Worm (Caenorhabditis elegans) whole organism, mixed stage, embryonic: ENCODE results near the gene ttr-1.

Source experiments
- M03D4.4 ChIP-seq: sonication (generic microtip); optimal IDR thresholded peaks from 2 replicates; lab custom pipeline; 2017; ENCODE audit warnings: mild to moderate bottlenecking, missing genetic modification characterization, missing compliant biosample characterization
- bed-3 ChIP-seq: fragments of 200-800 bp; sonication (Bioruptor generic); optimal IDR thresholded peaks from 3 replicates; lab custom pipeline; 2018; ENCODE audit warnings: mild to moderate bottlenecking, missing genetic modification characterization, moderate library complexity, missing compliant biosample characterization
- blmp-1 ChIP-seq: fragments of 150-350 bp; optimal IDR thresholded peaks from 2 replicates; lab custom pipeline; 2014; ENCODE audit warnings: missing biosample characterization, missing genetic modification characterization
- ceh-39 ChIP-seq: fragments of 150-350 bp; optimal IDR thresholded peaks from 2 replicates; lab custom pipeline; 2014; ENCODE audit warnings: missing biosample characterization, missing genetic modification characterization
- ceh-43 ChIP-seq: fragments of 200-800 bp; sonication (Bioruptor generic); optimal IDR thresholded peaks from 2 replicates; lab custom pipeline; 2018; ENCODE audit warnings: mild to moderate bottlenecking, missing genetic modification characterization, moderate library complexity, missing compliant biosample characterization
- ces-1 ChIP-seq: fragments of 150-350 bp; optimal IDR thresholded peaks from 2 replicates; lab custom pipeline; 2014; ENCODE audit warnings: missing biosample characterization, missing genetic modification reagents, missing genetic modification characterization
- cnd-1 ChIP-seq: fragments of 200-800 bp; sonication (Bioruptor generic); optimal IDR thresholded peaks from 2 replicates; lab custom pipeline; 2018; ENCODE audit warnings: mild to moderate bottlenecking, missing genetic modification characterization, missing compliant biosample characterization
- drap-1 ChIP-seq: fragments of 200-800 bp; sonication (Bioruptor generic); optimal IDR thresholded peaks from 3 replicates; lab custom pipeline; 2018; ENCODE audit warnings: mild to moderate bottlenecking, missing genetic modification characterization, missing compliant biosample characterization
- elt-1 ChIP-seq: sonication (generic microtip); optimal IDR thresholded peaks from 2 replicates; lab custom pipeline; 2017; ENCODE audit warnings: missing genetic modification characterization, mild to moderate bottlenecking, missing compliant biosample characterization, antibody characterized with exemption, moderate library complexity, borderline replicate concordance; ENCODE audit not compliant: insufficient read depth
- flh-1 ChIP-seq: fragments of 200-800 bp; sonication (Bioruptor generic); optimal IDR thresholded peaks from 2 replicates; lab custom pipeline; 2018; ENCODE audit warnings: mild to moderate bottlenecking, missing genetic modification characterization, moderate library complexity, missing compliant biosample characterization
- ham-2 ChIP-seq: fragments of 200-800 bp; sonication (Bioruptor generic); optimal IDR thresholded peaks from 2 replicates; lab custom pipeline; 2018; ENCODE audit warnings: mild to moderate bottlenecking, missing genetic modification characterization, missing compliant biosample characterization
- hlh-1 ChIP-seq: fragments of 150-350 bp; optimal IDR thresholded peaks from 2 replicates; lab custom pipeline; 2014; ENCODE audit warnings: missing biosample characterization, missing genetic modification reagents, missing genetic modification characterization
- lin-13 ChIP-seq: fragments of 150-350 bp; optimal IDR thresholded peaks from 2 replicates; lab custom pipeline; 2014; ENCODE audit warnings: missing biosample characterization, missing genetic modification characterization
- lin-32 ChIP-seq: fragments of 200-800 bp; sonication (Bioruptor generic); optimal IDR thresholded peaks from 2 replicates; lab custom pipeline; 2018; ENCODE audit warnings: mild to moderate bottlenecking, missing genetic modification characterization, missing compliant biosample characterization
- lsy-2 ChIP-seq: fragments of 150-350 bp; optimal IDR thresholded peaks from 2 replicates; lab custom pipeline; 2014; ENCODE audit warnings: missing biosample characterization, missing genetic modification characterization
- mab-5 ChIP-seq: fragments of 150-350 bp; optimal IDR thresholded peaks from 2 replicates; lab custom pipeline; 2014; ENCODE audit warnings: missing biosample characterization, missing genetic modification characterization
- mep-1 ChIP-seq: fragments of 150-350 bp; optimal IDR thresholded peaks from 2 replicates; lab custom pipeline; 2017; ENCODE audit warnings: missing biosample characterization, missing genetic modification reagents, missing genetic modification characterization, inconsistent platforms
- mls-2 ChIP-seq: sonication (generic microtip); optimal IDR thresholded peaks from 2 replicates; lab custom pipeline; 2016; ENCODE audit warnings: mild to moderate bottlenecking, missing genetic modification characterization, moderate library complexity, missing compliant biosample characterization
- nhr-12 ChIP-seq: fragments of 150-350 bp; optimal IDR thresholded peaks from 2 replicates; lab custom pipeline; 2014; ENCODE audit warnings: missing biosample characterization, missing genetic modification characterization
- nhr-2 ChIP-seq: fragments of 150-350 bp; optimal IDR thresholded peaks from 2 replicates; lab custom pipeline; 2014; ENCODE audit warnings: missing biosample characterization, missing genetic modification characterization
- nhr-237 ChIP-seq: fragments of 150-350 bp; optimal IDR thresholded peaks from 2 replicates; lab custom pipeline; 2014; ENCODE audit warnings: missing biosample characterization, missing genetic modification characterization
- nhr-28 ChIP-seq: fragments of 150-350 bp; optimal IDR thresholded peaks from 2 replicates; lab custom pipeline; 2014; ENCODE audit warnings: missing biosample characterization, missing genetic modification characterization
- pha-4 ChIP-seq: fragments of 150-350 bp; optimal IDR thresholded peaks from 2 replicates; lab custom pipeline; 2018; ENCODE audit warnings: missing biosample characterization, missing genetic modification reagents, missing genetic modification characterization
- sem-2 ChIP-seq: fragments of 200-800 bp; sonication (Bioruptor generic); optimal IDR thresholded peaks from 2 replicates; lab custom pipeline; 2018; ENCODE audit warnings: mild to moderate bottlenecking, missing genetic modification characterization, missing compliant biosample characterization
- snpc-4 ChIP-seq: fragments of 150-350 bp; optimal IDR thresholded peaks from 2 replicates; lab custom pipeline; 2014; ENCODE audit warnings: missing biosample characterization, missing genetic modification characterization
- sptf-1 ChIP-seq: sonication (generic microtip); optimal IDR thresholded peaks from 2 replicates; lab custom pipeline; 2017; ENCODE audit warnings: mild to moderate bottlenecking, missing genetic modification characterization, moderate library complexity, missing compliant biosample characterization
- tbx-8 ChIP-seq: fragments of 200-800 bp; sonication (Bioruptor generic); optimal IDR thresholded peaks from 2 replicates; lab custom pipeline; 2018; ENCODE audit warnings: mild to moderate bottlenecking, missing genetic modification characterization, moderate library complexity, missing compliant biosample characterization
- unc-120 ChIP-seq: sonication (generic microtip); optimal IDR thresholded peaks from 2 replicates; lab custom pipeline; 2017; ENCODE audit warnings: missing genetic modification characterization, missing compliant biosample characterization; ENCODE audit not compliant: poor library complexity, severe bottlenecking
- unc-39 ChIP-seq: fragments of 150-350 bp; optimal IDR thresholded peaks from 2 replicates; lab custom pipeline; 2014; ENCODE audit warnings: missing biosample characterization, missing genetic modification characterization
- unc-62 ChIP-seq: fragments of 150-350 bp; optimal IDR thresholded peaks from 2 replicates; lab custom pipeline; 2014; ENCODE audit warnings: missing biosample characterization, missing genetic modification reagents, missing genetic modification characterization
- zip-8 ChIP-seq: fragments of 150-350 bp; optimal IDR thresholded peaks from 2 replicates; lab custom pipeline; 2014; ENCODE audit warnings: missing biosample characterization, missing genetic modification characterization
- ztf-11 ChIP-seq: fragments of 150-350 bp; optimal IDR thresholded peaks from 2 replicates; lab custom pipeline; 2014; ENCODE audit warnings: missing biosample characterization, missing genetic modification characterization

The ttr-1 gene

DNA sequence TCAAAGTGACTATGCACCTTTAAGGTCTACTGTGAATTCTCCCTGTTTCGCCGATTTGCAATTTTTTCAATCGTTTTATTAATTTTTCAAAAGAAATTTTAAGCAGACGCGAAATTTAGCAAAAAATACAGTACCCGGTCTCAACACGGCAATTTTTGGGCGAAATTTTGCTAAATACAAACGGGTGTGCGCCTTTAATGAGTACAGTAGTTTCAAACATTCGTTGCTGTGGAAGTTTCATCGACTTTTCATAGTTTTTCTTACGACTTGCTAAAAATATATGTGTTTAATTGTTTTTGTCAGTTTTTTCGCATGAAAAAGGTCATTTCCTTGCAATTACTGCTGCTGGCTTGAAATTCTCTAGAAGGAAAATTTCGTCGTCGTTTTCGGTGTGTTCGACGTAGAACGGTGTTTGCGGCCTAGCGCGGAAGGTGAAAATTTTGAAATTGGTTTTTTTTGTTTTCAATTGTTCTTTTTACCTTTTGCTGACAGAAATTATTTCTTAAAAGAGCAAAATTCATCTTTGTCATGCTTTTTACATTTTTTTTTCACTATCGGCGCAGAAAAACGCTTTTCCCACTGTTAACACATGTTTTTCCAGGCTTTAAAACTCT lies 18.0 kb downstream of the ttr-1 start, which contains the start of gene K03H1.7:
Gene K03H1.7, plus strand, starts transcription at position 600 of the 614 bp plus-strand sequence.
- TF ChIP-seq bed-3 (GFP tag; lab: Kevin White, UChicago) (no peak), lsy-2 (tag; lab: Kevin White, UChicago) (no peak), mab-5 (tag; lab: Kevin White, UChicago) (no peak), sptf-1 (tag; lab: Kevin White, UChicago) (no peak), nhr-2 (tag; lab: Kevin White, UChicago) (no peak), nhr-28 (tag; lab: Kevin White, UChicago) (no peak), tbx-8 (GFP tag; lab: Kevin White, UChicago) (no peak), ces-1 (GFP tag; lab: Kevin White, UChicago) (no peak), mep-1 (no peak), unc-62 (GFP tag; lab: Kevin White, UChicago) (no peak), mls-2 (no peak), unc-39 (tag; lab: Kevin White, UChicago) (no peak)
- TF ChIP-seq, all 35 proteins: peak for 0

DNA sequence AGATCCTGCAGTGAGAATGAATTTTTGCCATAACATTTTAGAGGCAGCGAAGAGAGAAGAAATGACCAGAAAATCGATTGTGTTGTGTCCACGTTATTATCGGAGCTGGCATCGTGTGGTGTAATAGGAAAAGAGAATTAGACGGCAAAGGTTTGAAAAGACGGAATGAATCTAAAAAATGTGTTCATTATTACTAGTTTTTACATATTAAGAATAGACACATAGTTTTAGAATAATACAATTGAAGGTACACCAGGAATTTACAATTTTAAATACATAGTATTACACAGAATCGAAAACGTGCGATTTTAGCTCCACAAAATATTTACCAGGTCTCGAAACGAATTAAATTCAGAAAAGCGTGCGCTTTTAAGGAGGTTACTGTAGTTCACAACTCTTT lies 21.4 kb downstream of the ttr-1 start, which contains the start of gene K03H1.13:
Gene K03H1.13, minus strand, starts transcription at position 101 of the 400 bp plus-strand sequence.
- TF ChIP-seq flh-1 (GFP tag; lab: Kevin White, UChicago) (no peak), ceh-39 (tag; lab: Kevin White, UChicago) (peak; percentile 21)
- TF ChIP-seq, all 35 proteins: peak for 1

DNA sequence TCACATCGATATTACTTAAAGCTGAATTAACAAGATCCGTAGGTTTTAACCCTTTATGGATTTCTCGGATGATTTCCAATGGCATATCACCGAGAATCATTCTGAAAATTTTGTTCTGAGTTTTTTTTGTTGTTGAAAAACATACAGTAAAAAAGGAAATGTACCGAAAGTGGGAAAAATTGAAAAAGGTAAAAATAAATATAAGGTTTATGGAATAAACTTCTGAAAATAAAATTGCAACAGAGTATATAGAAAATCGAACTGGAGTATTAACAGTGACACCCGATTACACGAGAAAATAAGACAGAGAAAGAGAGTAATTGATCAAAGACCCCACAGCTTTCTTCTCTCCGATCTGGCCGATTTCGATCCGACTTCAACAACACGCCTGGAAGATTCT lies 23.0 kb downstream of the ttr-1 start, which contains the start of gene K03H1.11:
Gene K03H1.11, minus strand, starts transcription at position 101 of the 400 bp plus-strand sequence.
- TF ChIP-seq pha-4 (tag; lab: Kevin White, UChicago) (no peak), blmp-1 (tag; lab: Kevin White, UChicago) (no peak), M03D4.4 (tag; lab: Kevin White, UChicago) (no peak), nhr-12 (tag; lab: Kevin White, UChicago) (no peak), nhr-237 (no peak), sem-2 (GFP tag; lab: Kevin White, UChicago) (no peak), unc-120 (tag; lab: Kevin White, UChicago) (no peak), drap-1 (no peak), lsy-2 (tag; lab: Kevin White, UChicago) (no peak), lin-13 (no peak), zip-8 (no peak), ham-2 (GFP tag; lab: Kevin White, UChicago) (no peak), bed-3 (GFP tag; lab: Kevin White, UChicago) (no peak), ceh-39 (tag; lab: Kevin White, UChicago) (no peak), sptf-1 (tag; lab: Kevin White, UChicago) (no peak), snpc-4 (tag; lab: Kevin White, UChicago) (no peak)

DNA sequence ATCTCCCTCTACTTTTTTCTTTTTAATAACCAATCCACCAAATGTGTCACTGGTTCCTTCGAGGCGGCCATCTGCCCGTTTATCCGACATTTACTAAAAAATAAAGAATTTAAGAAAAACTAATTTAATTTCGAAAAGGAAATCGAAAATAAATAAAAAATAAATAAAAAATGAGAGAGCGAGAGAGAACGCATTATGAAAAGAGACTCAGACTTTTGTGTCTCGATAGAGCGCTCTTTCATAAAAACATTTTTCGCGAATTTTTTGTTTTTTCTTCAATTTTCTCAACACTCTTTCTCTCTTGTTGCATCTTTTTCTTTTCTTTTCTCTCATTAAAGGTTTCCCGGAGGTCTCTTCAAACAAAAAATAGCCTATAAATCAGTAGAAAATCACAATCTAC lies 27.2 kb downstream of the ttr-1 start, which contains the start of gene mog-1:
Gene mog-1, minus strand, starts transcription at position 93 of the 400 bp plus-strand sequence.
- TF ChIP-seq M03D4.4 (tag; lab: Kevin White, UChicago) (no peak), ces-1 (GFP tag; lab: Kevin White, UChicago) (peak; percentile 50), lsy-2 (tag; lab: Kevin White, UChicago) (peak; percentile 36)

DNA sequence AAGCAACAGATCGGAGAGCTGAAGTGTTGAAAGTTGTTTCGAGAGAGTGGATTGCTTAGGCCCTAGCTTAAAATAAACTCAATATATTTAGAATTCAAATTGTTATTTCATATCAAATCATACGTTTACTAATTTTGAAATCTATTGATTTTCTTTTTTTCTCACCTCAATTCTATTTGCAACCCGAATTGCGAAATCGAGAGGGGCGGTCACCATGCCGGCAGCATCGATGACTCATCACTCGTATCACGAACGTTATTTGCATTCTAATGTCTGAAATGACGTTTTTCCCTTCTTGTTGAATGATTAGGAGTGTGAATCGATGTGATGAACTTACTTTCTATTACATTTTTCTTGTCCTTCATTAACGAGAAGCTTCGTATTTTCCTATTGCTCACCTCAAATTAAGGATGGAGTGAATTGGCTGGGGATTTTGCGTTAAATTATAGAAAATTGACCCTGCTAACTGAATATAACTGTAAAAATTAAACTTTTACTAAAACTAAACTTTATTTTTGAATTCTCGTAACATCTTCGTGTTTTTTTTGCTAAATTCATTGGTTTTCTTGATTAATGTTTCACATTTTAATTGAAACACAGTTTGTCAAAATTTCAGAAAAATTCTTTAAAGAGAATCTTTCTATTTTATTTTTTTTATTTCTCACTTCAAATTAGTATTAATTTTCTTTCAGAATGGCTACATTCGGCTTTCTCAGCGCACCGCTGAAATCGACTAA lies 28.0 kb downstream of the ttr-1 start, which contains the start of gene alx-1:
Gene alx-1, plus strand, starts transcription at position 687 of the 737 bp plus-strand sequence.
- TF ChIP-seq ceh-43 (GFP tag; lab: Kevin White, UChicago) (no peak), elt-1 (tag; lab: Kevin White, UChicago) (no peak), tbx-8 (GFP tag; lab: Kevin White, UChicago) (no peak), ztf-11 (no peak), lsy-2 (tag; lab: Kevin White, UChicago) (no peak), lin-32 (GFP tag; lab: Kevin White, UChicago) (no peak), sem-2 (GFP tag; lab: Kevin White, UChicago) (no peak), unc-39 (tag; lab: Kevin White, UChicago) (no peak), nhr-2 (tag; lab: Kevin White, UChicago) (no peak), blmp-1 (tag; lab: Kevin White, UChicago) (no peak), cnd-1 (tag; lab: Kevin White, UChicago) (no peak), drap-1 (no peak), unc-62 (GFP tag; lab: Kevin White, UChicago) (no peak), hlh-1 (no peak)
